Fruit fly (Drosophila melanogaster): ENCODE data around the gene CG17776.

The CG17776 gene

dm6 chrX:2137587-2138341 is 46.8 kb upstream of the CG17776 start (continued):
- TF ChIP-seq nmo (GFP tag; optimal IDR thresholded peaks at IDR 0.05): peak; percentile 99
- peak; percentile 99 for TF ChIP-seq CG17829 (tag; optimal IDR thresholded peaks at IDR 0.05)
- TF ChIP-seq H15 (GFP tag; IDR thresholded peaks at IDR 0.05): peak; percentile 98
- TF ChIP-seq Awh (GFP tag; IDR thresholded peaks at IDR 0.05): peak; percentile 99
- TF ChIP-seq Asciz (GFP tag; optimal IDR thresholded peaks at IDR 0.05): peak; percentile 99
- peak; percentile 98 for TF ChIP-seq Xbp1 (GFP tag; optimal IDR thresholded peaks at IDR 0.05)
- peak; percentile 91 for TF ChIP-seq CG11560 (tag; IDR thresholded peaks at IDR 0.05)
- TF ChIP-seq CG18619 (GFP tag; optimal IDR thresholded peaks at IDR 0.05): peak; percentile 99
- TF ChIP-seq bcd (GFP tag; optimal IDR thresholded peaks at IDR 0.05): peak; percentile 99
- TF ChIP-seq CG8281 (tag; optimal IDR thresholded peaks at IDR 0.05): peak; percentile 95
- peak; percentile 96 for TF ChIP-seq pho (GFP tag; optimal IDR thresholded peaks at IDR 0.05)
- peak; percentile 98 for TF ChIP-seq CG11456 (GFP tag; IDR thresholded peaks at IDR 0.05)
- peak; percentile 94 for TF ChIP-seq kni (GFP tag; optimal IDR thresholded peaks at IDR 0.05)
- peak; percentile 97 for TF ChIP-seq CG2875 (GFP tag; optimal IDR thresholded peaks at IDR 0.05)
- peak; percentile 55 for TF ChIP-seq her (GFP tag; optimal IDR thresholded peaks at IDR 0.05)
- peak; percentile 98 for TF ChIP-seq scrt (GFP tag; optimal IDR thresholded peaks at IDR 0.05)
- peak; percentile 99 for TF ChIP-seq ind (GFP tag; optimal IDR thresholded peaks at IDR 0.05)
- TF ChIP-seq Tbp (GFP tag; optimal IDR thresholded peaks at IDR 0.05): no peak
- TF ChIP-seq sug (tag; optimal IDR thresholded peaks at IDR 0.05): peak; percentile 98
- TF ChIP-seq ken (GFP tag; IDR thresholded peaks at IDR 0.05): peak; percentile 96
- peak; percentile 79 for TF ChIP-seq bab2 (GFP tag; optimal IDR thresholded peaks at IDR 0.05)
- peak; percentile 99 for TF ChIP-seq ac (GFP tag; optimal IDR thresholded peaks at IDR 0.05)
- peak; percentile 99 for TF ChIP-seq CG4424 (GFP tag; optimal IDR thresholded peaks at IDR 0.05)
- TF ChIP-seq ERR (GFP tag; optimal IDR thresholded peaks at IDR 0.05): peak; percentile 94
- TF ChIP-seq usp (GFP tag; optimal IDR thresholded peaks at IDR 0.05): no peak
- TF ChIP-seq CG31365 (tag; optimal IDR thresholded peaks at IDR 0.05): peak; percentile 93
- 0 out of 2 replicates have a peak, but pooled peaks have one; percentile 5 for TF ChIP-seq amos (GFP tag; IDR thresholded peaks at IDR 0.05; ENCODE audit: partially characterized antibody)
- peak; percentile 90 for TF ChIP-seq nerfin-2 (GFP tag; IDR thresholded peaks at IDR 0.05; ENCODE audit: partially characterized antibody)
- TF ChIP-seq ems (GFP tag; optimal IDR thresholded peaks at IDR 0.05): peak; percentile 96
- TF ChIP-seq caup (GFP tag; optimal IDR thresholded peaks at IDR 0.05; ENCODE audit: severe bottlenecking): peak; percentile 99
- TF ChIP-seq btn (GFP tag; optimal IDR thresholded peaks at IDR 0.05): peak; percentile 72
- TF ChIP-seq CG17802 (tag; optimal IDR thresholded peaks at IDR 0.05): peak; percentile 92
- peak; percentile 98 for TF ChIP-seq CG10431 (GFP tag; optimal IDR thresholded peaks at IDR 0.05)
- TF ChIP-seq stwl (tag; optimal IDR thresholded peaks at IDR 0.05): peak; percentile 87
- peak; percentile 99 for TF ChIP-seq CG17359 (tag; optimal IDR thresholded peaks at IDR 0.05)
- peak; percentile 99 for TF ChIP-seq run (tag; optimal IDR thresholded peaks at IDR 0.05)
- peak; percentile 86 for TF ChIP-seq D19B (GFP tag; optimal IDR thresholded peaks at IDR 0.05)
- peak; percentile 99 for TF ChIP-seq Dbx (GFP tag; IDR thresholded peaks at IDR 0.05)
- peak; percentile 100 for TF ChIP-seq CG13296 (GFP tag; optimal IDR thresholded peaks at IDR 0.05)
- no peak for TF ChIP-seq CG14965 (GFP tag; optimal IDR thresholded peaks at IDR 0.05; ENCODE audit: borderline replicate concordance)
- peak; percentile 69; the same call in 2 of the 3 replicates for TF ChIP-seq HLH4C (GFP tag; IDR thresholded peaks at IDR 0.05; ENCODE audit: partially characterized antibody)
- TF ChIP-seq CG17328 (GFP tag; IDR thresholded peaks at IDR 0.05): peak; percentile 98
- peak; percentile 99 for TF ChIP-seq danr (GFP tag; IDR thresholded peaks at IDR 0.05)
- TF ChIP-seq Optix (GFP tag; IDR thresholded peaks at IDR 0.05): peak; percentile 93
- peak; percentile 93 for TF ChIP-seq CG12769 (tag; optimal IDR thresholded peaks at IDR 0.05)
- peak; percentile 97 for TF ChIP-seq kah (GFP tag; optimal IDR thresholded peaks at IDR 0.05)
- TF ChIP-seq tgo (GFP tag; IDR thresholded peaks at IDR 0.05): peak; percentile 99
- TF ChIP-seq Sox100B (GFP tag; optimal IDR thresholded peaks at IDR 0.05): peak; percentile 99
- TF ChIP-seq TFAM (GFP tag; optimal IDR thresholded peaks at IDR 0.05): peak; percentile 96
